Worm (Caenorhabditis elegans): ENCODE results near the gene F18A11.5.

Gene F18A11.5

ce11 chrII:13029290-13030050 is 15.4 kb upstream of the F18A11.5 start:
- TF ChIP-seq dsc-1 (tag; optimal IDR thresholded peaks at IDR 0.05) (no peak), fkh-8 (tag; optimal IDR thresholded peaks at IDR 0.05) (no peak), efl-1 (optimal IDR thresholded peaks at IDR 0.05) (no peak), efl-1 (GFP tag; optimal IDR thresholded peaks at IDR 0.05 in 1 of 2) (peak in 1 of 2 experiments; percentile 89), ets-5 (GFP tag; IDR thresholded peaks at IDR 0.05) (no peak), unc-130 (tag; optimal IDR thresholded peaks at IDR 0.05) (no peak), mab-9 (GFP tag; IDR thresholded peaks at IDR 0.05) (no peak), rnt-1 (tag; optimal IDR thresholded peaks at IDR 0.05) (peak; percentile 18), hpl-2 (GFP tag; optimal IDR thresholded peaks at IDR 0.05) (no peak), ceh-90 (tag; optimal IDR thresholded peaks at IDR 0.05) (no peak), nhr-76 (tag; optimal IDR thresholded peaks at IDR 0.05) (no peak), nhr-85 (tag) (peak; percentile 77), nhr-237 (tag; optimal IDR thresholded peaks at IDR 0.05) (no peak), nhr-84 (tag; optimal IDR thresholded peaks at IDR 0.05) (no peak), ceh-8 (GFP tag; optimal IDR thresholded peaks at IDR 0.05) (no peak), nhr-47 (tag; optimal IDR thresholded peaks at IDR 0.05) (no peak), ceh-63 (GFP tag; optimal IDR thresholded peaks at IDR 0.05) (no peak), unc-98 (GFP tag; IDR thresholded peaks at IDR 0.05) (no peak), aha-1 (tag; optimal IDR thresholded peaks at IDR 0.05) (no peak), xbp-1 (tag; optimal IDR thresholded peaks at IDR 0.05) (no peak), lin-14 (GFP tag; optimal IDR thresholded peaks at IDR 0.05) (peak; percentile 31), fos-1 (tag; optimal IDR thresholded peaks at IDR 0.05) (no peak), aly-2 (tag; optimal IDR thresholded peaks at IDR 0.05) (no peak), nhr-11 (tag; optimal IDR thresholded peaks at IDR 0.05) (no peak), mep-1 (tag; optimal IDR thresholded peaks at IDR 0.05) (peak; percentile 39), egl-27 (tag; optimal IDR thresholded peaks at IDR 0.05) (no peak), elt-3 (tag; optimal IDR thresholded peaks at IDR 0.05) (peak in 1 of 6 experiments; percentile 44), nhr-20 (tag; optimal IDR thresholded peaks at IDR 0.05) (no peak), Y116A8C.19 (tag; optimal IDR thresholded peaks at IDR 0.05; ENCODE audit: borderline replicate concordance) (no peak), nhr-28 (tag; optimal IDR thresholded peaks at IDR 0.05) (no peak), blmp-1 (tag; optimal IDR thresholded peaks at IDR 0.05) (peak; percentile 39), grh-1 (GFP tag; IDR thresholded peaks at IDR 0.05) (no peak)

- TF ChIP-seq blmp-1 (tag; optimal IDR thresholded peaks at IDR 0.05) (peak; percentile 40), lin-35 (GFP tag; optimal IDR thresholded peaks at IDR 0.05) (peak in 1 of 2 experiments; percentile 6), lin-14 (GFP tag; optimal IDR thresholded peaks at IDR 0.05) (peak; percentile 19), skn-1 (tag; optimal IDR thresholded peaks at IDR 0.05) (no peak), dpl-1 (GFP tag; optimal IDR thresholded peaks at IDR 0.05) (peak in 1 of 3 experiments; percentile 1), C16A3.4 (tag; optimal IDR thresholded peaks at IDR 0.05) (no peak), nhr-76 (tag; optimal IDR thresholded peaks at IDR 0.05) (no peak)
Measured at ce11 chrII:13025794-13026412, 11.8 kb upstream of the F18A11.5 start, which contains the start of gene max-2. Gene max-2, minus strand, starts transcription at chrII:13025844.

ce11 chrII:13023518-13023917 is 9.4 kb upstream of the F18A11.5 start:
- TF ChIP-seq efl-1 (optimal IDR thresholded peaks at IDR 0.05) = no peak
- peak in 1 of 2 experiments; percentile 82 for TF ChIP-seq efl-1 (GFP tag; optimal IDR thresholded peaks at IDR 0.05 in 1 of 2)
- no peak for TF ChIP-seq nhr-90 (tag; optimal IDR thresholded peaks at IDR 0.05; ENCODE audit: poor library complexity)
- TF ChIP-seq efl-3 (GFP tag; optimal IDR thresholded peaks at IDR 0.05) = no peak
- TF ChIP-seq alr-1 (tag; optimal IDR thresholded peaks at IDR 0.05; ENCODE audit: borderline replicate concordance) = no peak
- TF ChIP-seq fos-1 (tag; optimal IDR thresholded peaks at IDR 0.05) = no peak

Measured in whole organism, L1 larva.